Worm (Caenorhabditis elegans) whole organism, young adult: Measurements from ENCODE around the gene rcan-1.

Source experiments
- B0019.2 ChIP-seq: fragments of 200-800 bp; sonication (Bioruptor generic); conservative IDR thresholded peaks from 2 replicates; pipeline ENCODE4 v1.3.6; 2022; ENCODE audit warnings: missing genetic modification reagents, missing genetic modification characterization, missing compliant biosample characterization
- B0035.1 ChIP-seq: sonication (generic microtip); optimal IDR thresholded peaks from 2 replicates; lab custom pipeline; 2016; ENCODE audit warnings: missing genetic modification characterization, mild to moderate bottlenecking, missing compliant biosample characterization, missing genotype, missing genetic modification reagents
- B0336.3 ChIP-seq: fragments of 200-800 bp; sonication (Bioruptor generic); IDR thresholded peaks from 2 replicates; pipeline ENCODE4 v1.3.6; 2022; ENCODE audit warnings: missing genetic modification characterization, missing compliant biosample characterization
- C17E4.6 ChIP-seq: fragments of 200-800 bp; sonication (Bioruptor generic); IDR thresholded peaks from 2 replicates; pipeline ENCODE4 v1.3.6; 2022; ENCODE audit warnings: missing genetic modification reagents, missing genetic modification characterization, missing compliant biosample characterization
- D2030.7 ChIP-seq: fragments of 200-800 bp; sonication (Bioruptor generic); IDR thresholded peaks from 2 replicates; pipeline ENCODE4 v1.3.6; 2022; ENCODE audit warnings: missing genetic modification reagents, missing genetic modification characterization, missing compliant biosample characterization
- F10E7.11 ChIP-seq: sonication (generic microtip); optimal IDR thresholded peaks from 2 replicates; lab custom pipeline; 2017; ENCODE audit warnings: mild to moderate bottlenecking, missing genetic modification characterization, moderate library complexity, missing compliant biosample characterization
- F33H1.4 ChIP-seq: fragments of 200-800 bp; sonication (Bioruptor generic); IDR thresholded peaks from 2 replicates; pipeline ENCODE4 v1.3.6; 2022; ENCODE audit warnings: missing genetic modification reagents, missing genetic modification characterization, missing compliant biosample characterization
- Y53G8AR.9 ChIP-seq: fragments of 200-800 bp; sonication (Bioruptor generic); conservative IDR thresholded peaks from 2 replicates; pipeline ENCODE4 v1.3.6; 2022; ENCODE audit warnings: missing genetic modification reagents, missing genetic modification characterization, missing compliant biosample characterization
- ZK185.1 ChIP-seq: sonication (generic microtip); optimal IDR thresholded peaks from 2 replicates; lab custom pipeline; 2016; ENCODE audit warnings: mild to moderate bottlenecking, missing genetic modification characterization, missing compliant biosample characterization; ENCODE audit not compliant: poor library complexity, severe bottlenecking
- akir-1 ChIP-seq: fragments of 200-800 bp; sonication (Bioruptor generic); optimal IDR thresholded peaks from 2 replicates; lab custom pipeline; 2018; ENCODE audit warnings: mild to moderate bottlenecking, missing genetic modification characterization, moderate library complexity, missing compliant biosample characterization
- ama-1 ChIP-seq, 3 experiments: fragments of 150-350 bp in 1 of 3; sonication (generic microtip) in 2 of 3; optimal IDR thresholded peaks; 2 replicates each; lab custom pipeline; 2014 to 2018; ENCODE audit warnings: missing biosample characterization in 2 of 3, missing genetic modification characterization in 2 of 3, missing genetic modification reagents in 2 of 3
- aptf-2 ChIP-seq: fragments of 200-800 bp; sonication (Bioruptor generic); conservative IDR thresholded peaks from 2 replicates; pipeline ENCODE4 v1.3.6; 2022; ENCODE audit warnings: missing genetic modification reagents, missing genetic modification characterization, missing compliant biosample characterization
- athp-1 ChIP-seq: sonication (generic microtip); optimal IDR thresholded peaks from 2 replicates; lab custom pipeline; 2017; ENCODE audit warnings: mild to moderate bottlenecking, missing genetic modification characterization, missing compliant biosample characterization
- ccch-3 ChIP-seq: fragments of 200-800 bp; sonication (Bioruptor generic); optimal IDR thresholded peaks from 2 replicates; lab custom pipeline; 2018; ENCODE audit warnings: mild to moderate bottlenecking, missing genetic modification characterization, missing compliant biosample characterization
- cebp-2 ChIP-seq: fragments of 200-800 bp; sonication (Bioruptor generic); IDR thresholded peaks from 2 replicates; pipeline ENCODE4 v1.3.6; 2022; ENCODE audit warnings: missing genetic modification characterization, missing compliant biosample characterization
- ceh-100 ChIP-seq: fragments of 200-800 bp; sonication (Bioruptor generic); IDR thresholded peaks from 2 replicates; pipeline ENCODE4 v1.3.6; 2022; ENCODE audit warnings: missing genetic modification reagents, missing genetic modification characterization, missing compliant biosample characterization
- ceh-40 ChIP-seq: fragments of 200-800 bp; sonication (Bioruptor generic); IDR thresholded peaks from 2 replicates; pipeline ENCODE4 v1.3.6; 2022; ENCODE audit warnings: missing genetic modification characterization, missing compliant biosample characterization
- chd-7 ChIP-seq: sonication (generic microtip); optimal IDR thresholded peaks from 2 replicates; lab custom pipeline; 2016; ENCODE audit warnings: mild to moderate bottlenecking, missing genetic modification characterization, moderate library complexity, missing compliant biosample characterization
- dox-1 ChIP-seq: fragments of 200-800 bp; sonication (Bioruptor generic); IDR thresholded peaks from 2 replicates; pipeline ENCODE4 v1.3.6; 2022; ENCODE audit warnings: missing genetic modification reagents, missing genetic modification characterization, missing compliant biosample characterization
- dpff-1 ChIP-seq: sonication (generic microtip); optimal IDR thresholded peaks from 2 replicates; lab custom pipeline; 2017; ENCODE audit warnings: mild to moderate bottlenecking, missing genetic modification characterization, missing compliant biosample characterization
- gei-17 ChIP-seq: fragments of 200-800 bp; sonication (Bioruptor generic); optimal IDR thresholded peaks from 2 replicates; lab custom pipeline; 2018; ENCODE audit warnings: mild to moderate bottlenecking, missing genetic modification characterization, missing compliant biosample characterization
- him-1 ChIP-seq: sonication (generic microtip); optimal IDR thresholded peaks from 2 replicates; lab custom pipeline; 2016; ENCODE audit warnings: missing genotype, missing genetic modification reagents, missing genetic modification characterization, missing compliant biosample characterization
- hrde-1 ChIP-seq: sonication (generic microtip); optimal IDR thresholded peaks from 2 replicates; lab custom pipeline; 2016; ENCODE audit warnings: missing genetic modification characterization, mild to moderate bottlenecking, missing compliant biosample characterization, moderate library complexity, missing genotype, missing genetic modification reagents, borderline replicate concordance
- hsf-1 ChIP-seq: fragments of 200-800 bp; sonication (Bioruptor generic); IDR thresholded peaks from 2 replicates; pipeline ENCODE4 v1.3.6; 2022; ENCODE audit warnings: missing genetic modification reagents, missing genetic modification characterization, missing compliant biosample characterization
- lin-35 ChIP-seq, 3 experiments: fragments of 150-350 bp in 2 of 3; sonication (generic microtip) in 1 of 3; optimal IDR thresholded peaks; 2 replicates each; lab custom pipeline; 2014 to 2018; ENCODE audit warnings: missing biosample characterization in 3 of 3, missing genetic modification characterization in 3 of 3, missing genetic modification reagents in 3 of 3
- lin-40 ChIP-seq: sonication (generic microtip); optimal IDR thresholded peaks from 2 replicates; lab custom pipeline; 2016; ENCODE audit warnings: missing genetic modification characterization, mild to moderate bottlenecking, missing compliant biosample characterization, missing genotype, missing genetic modification reagents
- lin-54 ChIP-seq: fragments of 200-800 bp; sonication (Bioruptor generic); optimal IDR thresholded peaks from 2 replicates; lab custom pipeline; 2018; ENCODE audit warnings: mild to moderate bottlenecking, missing genetic modification characterization, missing compliant biosample characterization
- lir-1 ChIP-seq: fragments of 200-800 bp; sonication (Bioruptor generic); conservative IDR thresholded peaks from 2 replicates; pipeline ENCODE4 v1.3.6; 2022; ENCODE audit warnings: missing genetic modification reagents, missing genetic modification characterization, missing compliant biosample characterization
- lsl-1 ChIP-seq: fragments of 200-800 bp; sonication (Bioruptor generic); optimal IDR thresholded peaks from 2 replicates; lab custom pipeline; 2018; ENCODE audit warnings: mild to moderate bottlenecking, missing genetic modification characterization, moderate library complexity, missing compliant biosample characterization
- mxl-1 ChIP-seq: sonication (generic microtip); optimal IDR thresholded peaks from 2 replicates; lab custom pipeline; 2016; ENCODE audit warnings: missing genetic modification characterization, missing compliant biosample characterization
- nfya-1 ChIP-seq: sonication (generic microtip); optimal IDR thresholded peaks from 2 replicates; lab custom pipeline; 2017; ENCODE audit warnings: antibody characterized with exemption, missing compliant biosample characterization, missing genetic modification characterization, borderline replicate concordance; ENCODE audit not compliant: insufficient read depth
- nhr-27 ChIP-seq: fragments of 200-800 bp; sonication (Bioruptor generic); optimal IDR thresholded peaks from 2 replicates; lab custom pipeline; 2018; ENCODE audit warnings: mild to moderate bottlenecking, missing genetic modification characterization, moderate library complexity, missing compliant biosample characterization
- pbrm-1 ChIP-seq: fragments of 200-800 bp; sonication (Bioruptor generic); IDR thresholded peaks from 2 replicates; pipeline ENCODE4 v1.3.6; 2022; ENCODE audit warnings: missing genetic modification reagents, missing genetic modification characterization, missing compliant biosample characterization
- pha-4 ChIP-seq: fragments of 150-350 bp; sonication (generic microtip); optimal IDR thresholded peaks from 2 replicates; lab custom pipeline; 2014; ENCODE audit warnings: missing biosample characterization, missing genetic modification reagents, missing genetic modification characterization
- snpc-1.3 ChIP-seq: sonication (generic microtip); optimal IDR thresholded peaks from 2 replicates; lab custom pipeline; 2017; ENCODE audit warnings: missing genetic modification characterization, mild to moderate bottlenecking, missing compliant biosample characterization, antibody characterized with exemption, moderate library complexity, missing genotype, missing genetic modification reagents; ENCODE audit not compliant: insufficient read depth
- unc-130 ChIP-seq: sonication (generic microtip); optimal IDR thresholded peaks from 2 replicates; lab custom pipeline; 2016; ENCODE audit warnings: missing genetic modification reagents, missing genetic modification characterization, missing compliant biosample characterization
- ztf-18 ChIP-seq: sonication (generic microtip); optimal IDR thresholded peaks from 2 replicates; lab custom pipeline; 2016; ENCODE audit warnings: missing genotype, mild to moderate bottlenecking, missing genetic modification characterization, missing compliant biosample characterization
- ztf-22 ChIP-seq: fragments of 200-800 bp; sonication (Bioruptor generic); optimal IDR thresholded peaks from 2 replicates; lab custom pipeline; 2018; ENCODE audit warnings: mild to moderate bottlenecking, missing genetic modification characterization, moderate library complexity, missing compliant biosample characterization
- ztf-25 ChIP-seq: fragments of 200-800 bp; sonication (Bioruptor generic); IDR thresholded peaks from 2 replicates; pipeline ENCODE4 v1.3.6; 2022; ENCODE audit warnings: missing genetic modification reagents, missing genetic modification characterization, missing compliant biosample characterization

The rcan-1 gene

ce11 chrIII:5719832-5720194 lies 35.9 kb upstream of the rcan-1 start (continued):
- no peak for TF ChIP-seq pha-4 (tag; lab: Kevin White, UChicago)
- TF ChIP-seq ceh-40 (GFP tag; lab: Robert Waterston, UW) = no peak
- no peak for TF ChIP-seq F10E7.11
- no peak for TF ChIP-seq chd-7
- TF ChIP-seq hrde-1 (tag; lab: Kevin White, UChicago) = no peak
- TF ChIP-seq ccch-3 (GFP tag; lab: Kevin White, UChicago) = no peak
- peak; percentile 48 to 75 (median 60) for TF ChIP-seq lin-35 (GFP tag; optimal IDR thresholded peaks at IDR 0.05; lab: Kevin White, UChicago)
- TF ChIP-seq akir-1 (GFP tag; lab: Kevin White, UChicago) = no peak
- TF ChIP-seq athp-1 (tag; lab: Kevin White, UChicago) = no peak
- TF ChIP-seq aptf-2 = no peak
- TF ChIP-seq cebp-2 (GFP tag; lab: Robert Waterston, UW) = no peak
- no peak; the same call in 1 of the 2 replicates for TF ChIP-seq lir-1 (GFP tag; lab: Robert Waterston, UW)
- no peak for TF ChIP-seq dox-1 (GFP tag; lab: Robert Waterston, UW)
- TF ChIP-seq nfya-1 (tag; lab: Kevin White, UChicago) = no peak
- peak; percentile 79 for TF ChIP-seq F33H1.4 (GFP tag; lab: Robert Waterston, UW)
- peak; percentile 49; the same call in 1 of the 2 replicates for TF ChIP-seq D2030.7 (GFP tag; lab: Robert Waterston, UW)
- TF ChIP-seq ama-1 (optimal IDR thresholded peaks at IDR 0.05; lab: Kevin White, UChicago) = no peak
- TF ChIP-seq ama-1 (GFP tag; optimal IDR thresholded peaks at IDR 0.05; lab: Kevin White, UChicago) = no peak
- TF ChIP-seq B0035.1 = no peak
- peak; percentile 8 for TF ChIP-seq him-1 (tag; lab: Kevin White, UChicago)
- no peak for TF ChIP-seq lin-40 (tag; lab: Kevin White, UChicago)
- TF ChIP-seq ceh-100 = no peak
- no peak for TF ChIP-seq B0336.3 (GFP tag; lab: Robert Waterston, UW)
- no peak for TF ChIP-seq dpff-1 (tag; lab: Kevin White, UChicago)
- no peak for TF ChIP-seq ztf-22 (GFP tag; lab: Kevin White, UChicago)
- peak; percentile 98 for TF ChIP-seq lin-54 (GFP tag; lab: Kevin White, UChicago)
- TF ChIP-seq snpc-1.3 (tag; lab: Kevin White, UChicago) = peak; percentile 40
- no peak for TF ChIP-seq ZK185.1 (tag; lab: Kevin White, UChicago)
- no peak for TF ChIP-seq nhr-27 (tag; lab: Kevin White, UChicago)
- TF ChIP-seq lsl-1 = peak; percentile 68
- no peak for TF ChIP-seq mxl-1 (tag; lab: Kevin White, UChicago)

DNA sequence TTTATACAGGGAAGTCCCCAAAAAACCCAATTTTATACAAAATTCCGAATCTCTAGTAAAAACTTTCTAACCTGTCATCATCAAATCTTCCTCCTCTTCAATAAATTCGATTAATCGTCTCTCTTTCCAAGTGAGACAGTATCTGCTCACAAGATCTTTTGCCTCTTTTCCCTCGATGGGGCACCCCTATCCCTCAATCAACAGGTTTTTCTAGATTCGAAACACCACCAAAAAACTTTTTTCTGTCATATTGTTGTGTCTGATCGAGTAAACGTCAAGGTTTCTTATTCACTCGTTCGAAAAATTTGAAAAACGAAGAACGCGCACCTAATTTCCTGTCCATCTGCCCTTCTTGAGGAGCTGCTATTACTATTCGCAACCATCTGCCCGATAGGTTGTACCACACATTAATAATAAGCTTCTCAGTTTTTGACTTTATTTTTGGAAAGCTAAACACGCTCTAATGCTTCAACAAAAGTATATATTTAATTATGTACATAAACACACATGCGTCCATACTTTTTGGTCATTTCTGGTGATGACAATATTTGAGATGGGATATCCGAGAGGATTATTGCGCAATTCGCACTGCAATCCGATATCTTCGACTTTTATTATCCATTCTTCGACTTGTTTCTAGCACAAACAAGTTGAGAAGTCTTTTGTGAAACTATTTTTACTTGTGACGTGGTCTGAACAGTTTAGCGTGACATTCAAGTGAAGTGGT lies 35.4 kb upstream of the rcan-1 start:
- no peak for TF ChIP-seq pbrm-1

ce11 chrIII:5718385-5718784 lies 34.5 kb upstream of the rcan-1 start:
- TF ChIP-seq unc-130 (GFP tag; lab: Kevin White, UChicago) = no peak
- TF ChIP-seq ama-1 (optimal IDR thresholded peaks at IDR 0.05; lab: Kevin White, UChicago) = no peak
- no peak for TF ChIP-seq ama-1 (GFP tag; optimal IDR thresholded peaks at IDR 0.05; lab: Kevin White, UChicago)
- no peak for TF ChIP-seq C17E4.6 (GFP tag; lab: Robert Waterston, UW)
- TF ChIP-seq gei-17 (GFP tag; lab: Kevin White, UChicago) = no peak
- no peak for TF ChIP-seq ztf-18
- no peak for TF ChIP-seq B0019.2
- TF ChIP-seq hsf-1 (GFP tag; lab: Robert Waterston, UW) = no peak
- no peak for TF ChIP-seq Y53G8AR.9 (GFP tag; lab: Robert Waterston, UW)
- TF ChIP-seq ztf-25 (GFP tag; lab: Robert Waterston, UW) = no peak
